Fruit fly (Drosophila melanogaster) whole organism, embryonic: ENCODE data around the gene bun.

Experiments
- Ada2b ChIP-seq: fragments of 200-800 bp; sonication (Bioruptor generic); IDR thresholded peaks from 2 replicates; pipeline ENCODE4 v1.3.6; 2022; ENCODE audit warnings: missing biosample characterization, missing genetic modification characterization
- Bdp1 ChIP-seq: fragments of 200-800 bp; sonication (Bioruptor generic); optimal IDR thresholded peaks from 3 replicates; lab custom pipeline; 2016; ENCODE audit warnings: missing biosample characterization, missing genetic modification characterization
- Bgb ChIP-seq: fragments of 200-800 bp; sonication (Bioruptor generic); IDR thresholded peaks from 2 replicates; pipeline ENCODE4 v1.3.6; 2022; ENCODE audit warnings: missing biosample characterization, missing genetic modification characterization; ENCODE audit not compliant: partially characterized antibody
- CG10147 ChIP-seq: fragments of 200-800 bp; sonication (Bioruptor generic); optimal IDR thresholded peaks from 2 replicates; lab custom pipeline; 2019; ENCODE audit warnings: missing biosample characterization, mild to moderate bottlenecking, missing genetic modification characterization, moderate library complexity
- CG11247 ChIP-seq: fragments of 200-800 bp; sonication (Bioruptor generic); IDR thresholded peaks from 2 replicates; pipeline ENCODE4 v1.3.6; 2022; ENCODE audit warnings: missing biosample characterization, missing genetic modification characterization
- CG1602 ChIP-seq: fragments of 200-800 bp; sonication (Bioruptor generic); optimal IDR thresholded peaks from 3 replicates; lab custom pipeline; 2016; ENCODE audit warnings: missing biosample characterization, missing genetic modification characterization
- CG16779 ChIP-seq: fragments of 200-800 bp; sonication (Bioruptor generic); IDR thresholded peaks from 2 replicates; pipeline ENCODE4 v1.3.6; 2022; ENCODE audit warnings: missing biosample characterization, missing genetic modification characterization
- CG17612 ChIP-seq: fragments of 200-800 bp; sonication (Bioruptor generic); IDR thresholded peaks from 2 replicates; pipeline ENCODE4 v1.3.6; 2022; ENCODE audit warnings: missing biosample characterization, missing genetic modification characterization
- CG1832 ChIP-seq: fragments of 200-800 bp; sonication (Bioruptor generic); optimal IDR thresholded peaks from 2 replicates; lab custom pipeline; 2017; ENCODE audit warnings: missing biosample characterization, mild to moderate bottlenecking, missing genetic modification characterization, inconsistent platforms
- CG2712 ChIP-seq: fragments of 200-800 bp; optimal IDR thresholded peaks from 3 replicates; lab custom pipeline; 2019; ENCODE audit warnings: missing biosample characterization, mild to moderate bottlenecking, missing genetic modification characterization, moderate library complexity
- CG30020 ChIP-seq: fragments of 200-800 bp; optimal IDR thresholded peaks from 2 replicates; lab custom pipeline; 2019; ENCODE audit warnings: missing biosample characterization, mild to moderate bottlenecking, missing genetic modification characterization, moderate library complexity
- CG32767 ChIP-seq: fragments of 200-800 bp; sonication (Bioruptor generic); IDR thresholded peaks from 2 replicates; pipeline ENCODE4 v1.3.6; 2022; ENCODE audit warnings: missing biosample characterization, missing genetic modification characterization
- CG34376 ChIP-seq: fragments of 200-800 bp; sonication (Bioruptor generic); optimal IDR thresholded peaks from 2 replicates; lab custom pipeline; 2018; ENCODE audit warnings: missing biosample characterization, mild to moderate bottlenecking, missing genetic modification characterization
- CG42726 ChIP-seq: fragments of 200-800 bp; sonication (Bioruptor generic); IDR thresholded peaks from 2 replicates; pipeline ENCODE4 v1.3.6; 2022; ENCODE audit warnings: missing biosample characterization, missing genetic modification characterization; ENCODE audit not compliant: partially characterized antibody
- CG6683 ChIP-seq: fragments of 200-800 bp; sonication (Bioruptor generic); optimal IDR thresholded peaks from 2 replicates; lab custom pipeline; 2017; ENCODE audit warnings: missing biosample characterization, mild to moderate bottlenecking, missing genetic modification characterization, missing genetic modification reagents
- CG7987 ChIP-seq: fragments of 200-800 bp; sonication (Bioruptor generic); optimal IDR thresholded peaks from 2 replicates; lab custom pipeline; 2018; ENCODE audit warnings: missing biosample characterization, mild to moderate bottlenecking, missing genetic modification characterization, moderate library complexity
- CG8924 ChIP-seq: fragments of 200-800 bp; optimal IDR thresholded peaks from 3 replicates; lab custom pipeline; 2019; ENCODE audit warnings: missing biosample characterization, mild to moderate bottlenecking, missing genetic modification characterization, moderate library complexity
- CG9215 ChIP-seq: fragments of 200-800 bp; sonication (Bioruptor generic); IDR thresholded peaks from 2 replicates; pipeline ENCODE4 v1.3.6; 2022; ENCODE audit warnings: missing biosample characterization, missing genetic modification characterization
- CG9437 ChIP-seq: fragments of 200-800 bp; sonication (Bioruptor generic); optimal IDR thresholded peaks from 2 replicates; lab custom pipeline; 2018; ENCODE audit warnings: missing biosample characterization, mild to moderate bottlenecking, missing genetic modification characterization
- CrebB ChIP-seq: fragments of 200-800 bp; sonication (Bioruptor generic); optimal IDR thresholded peaks from 3 replicates; lab custom pipeline; 2018; ENCODE audit warnings: missing biosample characterization, mild to moderate bottlenecking, missing genetic modification characterization
- Dad ChIP-seq: fragments of 200-800 bp; sonication (Bioruptor generic); optimal IDR thresholded peaks from 3 replicates; lab custom pipeline; 2016; ENCODE audit warnings: missing biosample characterization, missing genetic modification characterization
- Doc2 ChIP-seq: fragments of 200-800 bp; sonication (Bioruptor generic); IDR thresholded peaks from 2 replicates; pipeline ENCODE4 v1.3.6; 2022; ENCODE audit warnings: missing biosample characterization, missing genetic modification characterization
- Elba2 ChIP-seq: fragments of 200-800 bp; sonication (Bioruptor generic); optimal IDR thresholded peaks from 3 replicates; lab custom pipeline; 2016; ENCODE audit warnings: missing biosample characterization, missing genetic modification characterization
- HHEX ChIP-seq: fragments of 200-800 bp; sonication (Bioruptor generic); optimal IDR thresholded peaks from 3 replicates; lab custom pipeline; 2017; ENCODE audit warnings: missing biosample characterization, mild to moderate bottlenecking, missing genetic modification characterization, missing genetic modification reagents
- Hr3 ChIP-seq: fragments of 200-800 bp; sonication (Bioruptor generic); optimal IDR thresholded peaks from 3 replicates; lab custom pipeline; 2016; ENCODE audit warnings: missing biosample characterization, missing genetic modification characterization
- Hr39 ChIP-seq: fragments of >200 bp; optimal IDR thresholded peaks from 2 replicates; lab custom pipeline; 2017
- Mad ChIP-seq: fragments of 200-800 bp; sonication (Bioruptor generic); optimal IDR thresholded peaks from 2 replicates; lab custom pipeline; 2016; ENCODE audit warnings: missing biosample characterization, missing genetic modification characterization
- Max ChIP-seq: fragments of 200-800 bp; sonication (Bioruptor generic); optimal IDR thresholded peaks from 2 replicates; lab custom pipeline; 2016; ENCODE audit warnings: missing biosample characterization, mild to moderate bottlenecking, missing genetic modification characterization
- PHDP ChIP-seq: fragments of 200-800 bp; sonication (Bioruptor generic); optimal IDR thresholded peaks from 3 replicates; lab custom pipeline; 2018; ENCODE audit warnings: missing biosample characterization, mild to moderate bottlenecking, missing genetic modification characterization, moderate library complexity
- Pdp1 ChIP-seq, 2 experiments: fragments of 200-800 bp; sonication (Bioruptor generic); optimal IDR thresholded peaks; 3 replicates each; lab custom pipeline; 2016; ENCODE audit warnings: missing biosample characterization in 2 of 2, missing genetic modification characterization in 2 of 2, mild to moderate bottlenecking in 1 of 2, moderate library complexity in 1 of 2
- Rfx ChIP-seq: fragments of 200-800 bp; sonication (Bioruptor generic); IDR thresholded peaks from 2 replicates; pipeline ENCODE4 v1.3.6; 2022; ENCODE audit warnings: missing biosample characterization, missing genetic modification characterization
- Taf1 ChIP-seq: fragments of 200-800 bp; sonication (Bioruptor generic); IDR thresholded peaks from 2 replicates; pipeline ENCODE4 v1.3.6; 2022; ENCODE audit warnings: missing biosample characterization, missing genetic modification characterization
- Xbp1 ChIP-seq: fragments of 200-800 bp; sonication (Bioruptor generic); optimal IDR thresholded peaks from 3 replicates; lab custom pipeline; 2016; ENCODE audit warnings: missing biosample characterization, mild to moderate bottlenecking, missing genetic modification characterization
- ac ChIP-seq: fragments of 200-800 bp; sonication (Bioruptor generic); optimal IDR thresholded peaks from 3 replicates; lab custom pipeline; 2017; ENCODE audit warnings: missing biosample characterization, mild to moderate bottlenecking, missing genetic modification characterization
- al ChIP-seq: fragments of 200-800 bp; sonication (Bioruptor generic); IDR thresholded peaks from 2 replicates; pipeline ENCODE4 v1.3.6; 2022; ENCODE audit warnings: missing biosample characterization, missing genetic modification characterization
- cad ChIP-seq: fragments of >200 bp; optimal IDR thresholded peaks from 2 replicates; lab custom pipeline; 2017; ENCODE audit warnings: missing biosample characterization, missing genetic modification characterization
- cas ChIP-seq: fragments of 200-800 bp; sonication (Bioruptor generic); IDR thresholded peaks from 2 replicates; pipeline ENCODE4 v1.3.6; 2022; ENCODE audit warnings: missing biosample characterization, missing genetic modification characterization
- corto ChIP-seq: fragments of 200-800 bp; sonication (Bioruptor generic); optimal IDR thresholded peaks from 2 replicates; lab custom pipeline; 2016; ENCODE audit warnings: missing biosample characterization, mild to moderate bottlenecking, missing genetic modification characterization, moderate library complexity
- cwo ChIP-seq: fragments of 200-800 bp; sonication (Bioruptor generic); optimal IDR thresholded peaks from 3 replicates; lab custom pipeline; 2017; ENCODE audit warnings: missing biosample characterization, missing genetic modification characterization, mild to moderate bottlenecking, moderate library complexity, missing genetic modification reagents
- dm ChIP-seq: fragments of 200-800 bp; sonication (Bioruptor generic); optimal IDR thresholded peaks from 3 replicates; lab custom pipeline; 2016; ENCODE audit warnings: missing biosample characterization, missing genetic modification characterization
- esg ChIP-seq: fragments of 200-800 bp; sonication (Bioruptor generic); conservative IDR thresholded peaks from 2 replicates; pipeline ENCODE4 v1.3.6; 2022; ENCODE audit warnings: missing biosample characterization, missing genetic modification characterization
- fd102C ChIP-seq: fragments of 200-800 bp; sonication (Bioruptor generic); optimal IDR thresholded peaks from 2 replicates; lab custom pipeline; 2018; ENCODE audit warnings: missing biosample characterization, mild to moderate bottlenecking, missing genetic modification characterization, moderate library complexity
- fd3F ChIP-seq: fragments of 200-800 bp; sonication (Bioruptor generic); optimal IDR thresholded peaks from 2 replicates; lab custom pipeline; 2018; ENCODE audit warnings: missing biosample characterization, mild to moderate bottlenecking, missing genetic modification characterization, moderate library complexity
- gcm ChIP-seq: fragments of 200-800 bp; sonication (Bioruptor generic); optimal IDR thresholded peaks from 2 replicates; lab custom pipeline; 2019; ENCODE audit warnings: missing biosample characterization, mild to moderate bottlenecking, missing genetic modification characterization, moderate library complexity
- gcm2 ChIP-seq: fragments of 200-800 bp; sonication (Bioruptor generic); optimal IDR thresholded peaks from 2 replicates; lab custom pipeline; 2016; ENCODE audit warnings: missing biosample characterization, missing genetic modification characterization
- ham ChIP-seq: fragments of 200-800 bp; sonication (Bioruptor generic); IDR thresholded peaks from 2 replicates; pipeline ENCODE4 v1.3.6; 2022; ENCODE audit warnings: missing biosample characterization, missing genetic modification characterization
- kni ChIP-seq: fragments of 200-800 bp; sonication (Bioruptor generic); optimal IDR thresholded peaks from 3 replicates; lab custom pipeline; 2017; ENCODE audit warnings: mild to moderate bottlenecking, missing biosample characterization, missing genetic modification reagents, missing genetic modification characterization
- nom ChIP-seq: fragments of 200-800 bp; sonication (Bioruptor generic); optimal IDR thresholded peaks from 2 replicates; lab custom pipeline; 2017; ENCODE audit warnings: missing biosample characterization, missing genetic modification characterization, mild to moderate bottlenecking, moderate library complexity, missing genetic modification reagents
- pita ChIP-seq: fragments of 200-800 bp; sonication (Bioruptor generic); optimal IDR thresholded peaks from 2 replicates; lab custom pipeline; 2017; ENCODE audit warnings: missing biosample characterization, mild to moderate bottlenecking, missing genetic modification characterization

bun gene

DNA sequence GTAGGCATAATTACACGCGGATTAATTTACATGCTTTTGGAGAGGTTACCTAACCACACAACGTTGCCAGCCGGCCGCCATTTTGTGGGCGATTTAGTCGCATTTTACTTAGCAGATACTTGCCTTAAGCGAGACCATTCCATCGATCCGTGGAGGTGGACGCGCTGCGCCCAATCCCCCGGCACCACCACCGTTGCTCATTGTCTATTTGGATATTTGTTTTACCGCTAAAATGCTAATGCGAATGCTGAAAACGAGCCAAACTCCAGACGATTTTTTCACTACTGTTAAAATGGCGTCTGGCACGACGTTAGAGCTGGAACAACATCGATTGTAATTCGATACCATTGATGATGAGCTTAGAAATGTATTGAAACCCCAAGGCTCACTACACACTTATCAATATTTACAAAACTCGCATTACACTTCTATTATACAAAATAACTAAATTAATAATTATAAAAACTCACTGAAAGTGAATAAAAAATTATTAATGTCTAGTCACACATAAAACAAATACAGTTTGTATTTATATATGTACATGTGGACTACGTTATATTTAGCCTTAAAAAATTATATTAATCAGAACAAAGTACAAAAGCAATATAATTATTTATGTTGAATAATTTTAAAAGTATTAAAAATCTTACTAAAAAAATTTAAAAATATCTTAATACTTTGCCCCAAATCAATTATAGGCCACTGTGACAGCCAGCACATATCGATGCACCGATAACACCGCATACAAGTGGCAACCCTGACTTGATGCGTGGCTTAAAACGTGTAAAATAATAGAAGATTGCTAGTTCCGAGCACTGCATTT, 112.5 kb downstream of the bun start, which contains the start of gene eRF3 (continued):
- TF ChIP-seq Bgb (GFP tag; lab: Robert Waterston, UW) (0 out of 2 replicates have a peak, but pooled peaks have one; percentile 34), CG6683 (GFP tag; lab: Kevin White, UChicago) (peak; percentile 64), al (GFP tag; lab: Robert Waterston, UW) (peak; percentile 77), fd3F (GFP tag; lab: Kevin White, UChicago) (peak; percentile 78), CG1832 (GFP tag; lab: Kevin White, UChicago) (no peak), corto (GFP tag; lab: Kevin White, UChicago) (no peak), CG42726 (no peak), Taf1 (GFP tag; lab: Robert Waterston, UW) (peak; percentile 59; the same call in 1 of the 2 replicates), CG1602 (GFP tag; lab: Kevin White, UChicago) (peak; percentile 76), CG8924 (tag; lab: Kevin White, UChicago) (peak; percentile 90), Dad (GFP tag; lab: Kevin White, UChicago) (no peak), CG16779 (GFP tag; lab: Robert Waterston, UW) (0 out of 2 replicates have a peak, but pooled peaks have one; percentile 16), gcm2 (GFP tag; lab: Kevin White, UChicago) (no peak), Hr3 (GFP tag; lab: Kevin White, UChicago) (peak; percentile 88), Pdp1 (GFP tag; optimal IDR thresholded peaks at IDR 0.05; lab: Kevin White, UChicago) (peak in 1 of 2 experiments; percentile 96), Mad (GFP tag; lab: Kevin White, UChicago) (peak; percentile 5), pita (no peak), dm (GFP tag; lab: Kevin White, UChicago) (peak; percentile 81), CG9215 (GFP tag; lab: Robert Waterston, UW) (peak; percentile 80), ac (no peak), Ada2b (peak; percentile 65), fd102C (GFP tag; lab: Kevin White, UChicago) (no peak), Hr39 (lab: Kevin White, UChicago) (no peak), Max (peak; percentile 48), cad (GFP tag; lab: Kevin White, UChicago) (no peak), cwo (peak; percentile 57), Xbp1 (GFP tag; lab: Kevin White, UChicago) (peak; percentile 78), CG10147 (peak; percentile 63), Elba2 (GFP tag; lab: Kevin White, UChicago) (peak; percentile 27), CG32767 (no peak; the same call in 1 of the 2 replicates), CG9437 (GFP tag; lab: Kevin White, UChicago) (peak; percentile 78), CG30020 (tag; lab: Kevin White, UChicago) (peak; percentile 92), CrebB (tag; lab: Kevin White, UChicago) (no peak), Doc2 (GFP tag; lab: Robert Waterston, UW) (no peak), CG2712 (tag; lab: Kevin White, UChicago) (peak; percentile 91), cas (GFP tag; lab: Robert Waterston, UW) (no peak), CG11247 (GFP tag; lab: Robert Waterston, UW) (peak; percentile 60), Bdp1 (no peak), gcm (GFP tag; lab: Kevin White, UChicago) (peak; percentile 54), nom (peak; percentile 29), CG17612 (GFP tag; lab: Robert Waterston, UW) (0 out of 2 replicates have a peak, but pooled peaks have one; percentile 13), Rfx (peak; percentile 81), esg (GFP tag; lab: Robert Waterston, UW) (peak; percentile 79), PHDP (tag; lab: Kevin White, UChicago) (peak; percentile 78), kni (GFP tag; lab: Kevin White, UChicago) (no peak), CG34376 (GFP tag; lab: Kevin White, UChicago) (no peak), CG7987 (peak; percentile 8), ham (0 out of 2 replicates have a peak, but pooled peaks have one; percentile 25), HHEX (GFP tag; lab: Kevin White, UChicago) (peak; percentile 55)
